Fruit fly (Drosophila melanogaster): ENCODE results near the gene CG14339.
A peak's percentile ranks its signal among the peaks of the same experiment; 100 is the strongest.

The CG14339 gene

dm6 chr2L:1108029-1108688, at the start of gene CG14339, which contains the start of gene PolrMT:
CG14339 (plus strand) TSS chr2L:1108540.
PolrMT (minus strand) TSS chr2L:1108373.
- TF ChIP-seq Hr39 (GFP tag; optimal IDR thresholded peaks at IDR 0.05) (peak; percentile 0), CG10631 (GFP tag; optimal IDR thresholded peaks at IDR 0.05) (no peak), esn (GFP tag; optimal IDR thresholded peaks at IDR 0.05) (peak; percentile 47), CG3032 (tag; optimal IDR thresholded peaks at IDR 0.05) (peak; percentile 1), fkh (GFP tag; optimal IDR thresholded peaks at IDR 0.05) (peak; percentile 64), CG31627 (GFP tag; optimal IDR thresholded peaks at IDR 0.05) (peak; percentile 13), vri (GFP tag; optimal IDR thresholded peaks at IDR 0.05) (peak; percentile 85), pdm3 (GFP tag; optimal IDR thresholded peaks at IDR 0.05) (no peak)

- TF ChIP-seq CG6276 (GFP tag; optimal IDR thresholded peaks at IDR 0.05) (peak; percentile 28), CG4318 (GFP tag; optimal IDR thresholded peaks at IDR 0.05) (no peak), Lpt (GFP tag; optimal IDR thresholded peaks at IDR 0.05) (no peak), pdm3 (GFP tag; optimal IDR thresholded peaks at IDR 0.05) (peak; percentile 61), CG10631 (GFP tag; optimal IDR thresholded peaks at IDR 0.05) (peak; percentile 68), CG11294 (GFP tag; IDR thresholded peaks at IDR 0.05) (no peak), Smox (GFP tag; optimal IDR thresholded peaks at IDR 0.05) (peak; percentile 74), CG7368 (GFP tag; optimal IDR thresholded peaks at IDR 0.05) (peak; percentile 43), CG9139 (GFP tag; optimal IDR thresholded peaks at IDR 0.05) (peak; percentile 33), spab (GFP tag; optimal IDR thresholded peaks at IDR 0.05) (peak; percentile 66), Blimp-1 (GFP tag; optimal IDR thresholded peaks at IDR 0.05) (peak; percentile 53), acj6 (GFP tag; optimal IDR thresholded peaks at IDR 0.05) (peak; percentile 77), CG3919 (GFP tag; optimal IDR thresholded peaks at IDR 0.05) (peak; percentile 68), CG1621 (tag; optimal IDR thresholded peaks at IDR 0.05) (peak; percentile 42), CG6163 (GFP tag; IDR thresholded peaks at IDR 0.05) (peak; percentile 38; the same call in 2 of the 3 replicates), CG34406 (GFP tag; optimal IDR thresholded peaks at IDR 0.05) (peak; percentile 68), ss (GFP tag; optimal IDR thresholded peaks at IDR 0.05) (peak; percentile 63 to 75), fd59A (GFP tag; optimal IDR thresholded peaks at IDR 0.05) (peak; percentile 73), esn (GFP tag; optimal IDR thresholded peaks at IDR 0.05) (peak; percentile 83), CG10669 (GFP tag; optimal IDR thresholded peaks at IDR 0.05) (peak; percentile 80), CG15336 (GFP tag; IDR thresholded peaks at IDR 0.05) (0 out of 2 replicates have a peak, but pooled peaks have one; percentile 27), achi (GFP tag; optimal IDR thresholded peaks at IDR 0.05) (peak; percentile 67), CG11762 (GFP tag; optimal IDR thresholded peaks at IDR 0.05; ENCODE audit: insufficient read depth) (peak; percentile 47), Ets21C (GFP tag; optimal IDR thresholded peaks at IDR 0.05) (peak; percentile 65), net (GFP tag; optimal IDR thresholded peaks at IDR 0.05) (peak; percentile 42), Ets96B (tag; optimal IDR thresholded peaks at IDR 0.05) (peak; percentile 79), CG8319 (GFP tag; optimal IDR thresholded peaks at IDR 0.05) (peak; percentile 50), Sox14 (GFP tag; optimal IDR thresholded peaks at IDR 0.05) (peak; percentile 71), Eip78C (GFP tag) (peak; percentile 95), dsx (GFP tag; optimal IDR thresholded peaks at IDR 0.05; ENCODE audit: poor library complexity, severe bottlenecking) (peak; percentile 74), CG32006 (GFP tag; optimal IDR thresholded peaks at IDR 0.05) (peak; percentile 63), CG8119 (GFP tag; IDR thresholded peaks at IDR 0.05) (no peak), Sox15 (GFP tag; optimal IDR thresholded peaks at IDR 0.05) (peak; percentile 57), CG31627 (GFP tag; optimal IDR thresholded peaks at IDR 0.05) (peak; percentile 75), Hr38 (GFP tag; optimal IDR thresholded peaks at IDR 0.05) (no peak), dac (GFP tag; optimal IDR thresholded peaks at IDR 0.05) (peak; percentile 8), CG11902 (GFP tag; optimal IDR thresholded peaks at IDR 0.05) (peak; percentile 58), fkh (GFP tag; optimal IDR thresholded peaks at IDR 0.05) (no peak), CG6808 (GFP tag; optimal IDR thresholded peaks at IDR 0.05) (peak; percentile 82), OdsH (GFP tag; optimal IDR thresholded peaks at IDR 0.05) (peak; percentile 72), Met (GFP tag; optimal IDR thresholded peaks at IDR 0.05) (peak; percentile 82), Gug (GFP tag; IDR thresholded peaks at IDR 0.05) (no peak)
These were observed 45.6 kb upstream of the CG14339 start for dm6 chr2L:1062473-1063363.

All from whole organism, prepupa.